Worm (Caenorhabditis elegans): ENCODE results near the gene crn-5.

- TF ChIP-seq lin-13 (GFP tag; optimal IDR thresholded peaks at IDR 0.05), result no peak
- TF ChIP-seq ceh-82 (tag; optimal IDR thresholded peaks at IDR 0.05), result no peak
- TF ChIP-seq skn-1 (tag; optimal IDR thresholded peaks at IDR 0.05), result no peak
- TF ChIP-seq nhr-90 (tag; optimal IDR thresholded peaks at IDR 0.05; ENCODE audit: poor library complexity), result no peak
Measured at ce11 chrII:10543457-10544137, 49.0 kb upstream of the crn-5 start.

All from whole organism, L1 larva.